Fruit fly (Drosophila melanogaster): ENCODE results near the gene CG32683.
A peak's percentile ranks its signal among the peaks of the same experiment; 100 is the strongest.

Gene CG32683

DNA sequence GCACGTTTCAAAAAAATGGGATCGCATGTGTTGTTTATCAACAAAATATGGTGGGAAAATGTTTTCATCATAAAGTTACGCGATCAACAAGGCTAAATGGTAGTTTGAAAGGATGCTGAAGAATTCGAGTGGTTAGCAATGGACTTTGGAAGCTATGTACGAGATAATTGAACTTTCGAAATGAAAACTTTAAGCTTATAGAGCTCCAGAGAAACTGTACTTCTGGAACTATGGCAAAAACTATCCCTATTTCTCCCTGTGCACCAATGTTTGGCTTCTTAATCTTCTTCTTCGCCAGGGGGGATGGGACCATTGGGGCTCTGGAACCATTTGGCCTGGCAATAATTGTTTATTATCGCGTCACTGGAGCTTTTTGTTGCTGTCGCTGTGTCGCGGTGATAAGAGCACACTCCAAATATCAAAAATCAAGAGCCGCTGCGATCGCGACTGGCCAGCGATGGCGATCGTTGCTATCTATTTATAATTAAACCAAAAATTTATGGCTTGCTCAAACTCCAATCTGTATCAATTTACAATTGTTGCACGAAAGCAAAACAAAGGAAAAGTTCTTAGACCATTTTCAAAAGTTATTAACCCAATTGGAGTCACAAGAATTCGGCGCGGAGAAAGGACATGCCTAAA lies 33.4 kb upstream of the CG32683 start (continued):
- TF ChIP-seq pita (GFP tag; optimal IDR thresholded peaks at IDR 0.05) (no peak), Hand (GFP tag; optimal IDR thresholded peaks at IDR 0.05) (peak; percentile 51), pum (GFP tag; optimal IDR thresholded peaks at IDR 0.05) (no peak), CG8478 (optimal IDR thresholded peaks at IDR 0.05) (no peak), CG33557 (GFP tag; optimal IDR thresholded peaks at IDR 0.05) (no peak), CG2120 (GFP tag; optimal IDR thresholded peaks at IDR 0.05) (peak; percentile 84), pros (GFP tag; optimal IDR thresholded peaks at IDR 0.05) (no peak), CG7271 (tag; optimal IDR thresholded peaks at IDR 0.05) (no peak), pho (GFP tag; optimal IDR thresholded peaks at IDR 0.05) (peak; percentile 44), pb (GFP tag; optimal IDR thresholded peaks at IDR 0.05) (no peak), CG7839 (tag; optimal IDR thresholded peaks at IDR 0.05) (peak; percentile 57), jigr1 (GFP tag; IDR thresholded peaks at IDR 0.05) (no peak), CG10462 (GFP tag; optimal IDR thresholded peaks at IDR 0.05) (no peak), Usf (GFP tag; optimal IDR thresholded peaks at IDR 0.05) (peak; percentile 28), CG10565 (GFP tag; optimal IDR thresholded peaks at IDR 0.05) (no peak), Oli (tag; optimal IDR thresholded peaks at IDR 0.05) (peak; percentile 37), CG10321 (GFP tag; IDR thresholded peaks at IDR 0.05) (no peak), B-H1 (GFP tag; IDR thresholded peaks at IDR 0.05) (no peak), CG14710 (tag; optimal IDR thresholded peaks at IDR 0.05) (no peak), Aef1 (GFP tag; IDR thresholded peaks at IDR 0.05) (peak; percentile 40; the same call in 1 of the 3 replicates), CHES-1-like (GFP tag; optimal IDR thresholded peaks at IDR 0.05) (peak; percentile 50), slou (GFP tag; optimal IDR thresholded peaks at IDR 0.05) (no peak), CTCF (GFP tag; optimal IDR thresholded peaks at IDR 0.05) (no peak), ro (GFP tag; IDR thresholded peaks at IDR 0.05) (no peak), Dip3 (GFP tag; optimal IDR thresholded peaks at IDR 0.05) (peak; percentile 54), CG2678 (tag; optimal IDR thresholded peaks at IDR 0.05) (peak; percentile 78), Lpt (GFP tag; optimal IDR thresholded peaks at IDR 0.05) (no peak), CG1603 (tag; optimal IDR thresholded peaks at IDR 0.05) (no peak), CG13296 (GFP tag; optimal IDR thresholded peaks at IDR 0.05) (peak; percentile 53), D19B (GFP tag; optimal IDR thresholded peaks at IDR 0.05) (peak; percentile 41), Dp (GFP tag; optimal IDR thresholded peaks at IDR 0.05) (no peak), CG32767 (GFP tag; IDR thresholded peaks at IDR 0.05) (no peak), Ets65A (GFP tag) (peak; percentile 94), CG9932 (GFP tag; IDR thresholded peaks at IDR 0.05) (peak; percentile 48; the same call in 1 of the 2 replicates), CG10543 (GFP tag; optimal IDR thresholded peaks at IDR 0.05) (peak; percentile 54), zf30C (GFP tag; optimal IDR thresholded peaks at IDR 0.05) (peak; percentile 2), CG13624 (GFP tag; optimal IDR thresholded peaks at IDR 0.05) (peak; percentile 39), CG11695 (GFP tag; IDR thresholded peaks at IDR 0.05) (0 out of 3 replicates have a peak, but pooled peaks have one; percentile 47), jumu (GFP tag; optimal IDR thresholded peaks at IDR 0.05) (peak; percentile 3), CG1602 (GFP tag; optimal IDR thresholded peaks at IDR 0.05) (no peak), bcd (GFP tag; optimal IDR thresholded peaks at IDR 0.05) (peak; percentile 51), CG11398 (GFP tag; optimal IDR thresholded peaks at IDR 0.05) (no peak), Atf-2 (GFP tag; optimal IDR thresholded peaks at IDR 0.05) (peak; percentile 0), Fer1 (GFP tag; optimal IDR thresholded peaks at IDR 0.05) (peak; percentile 71), wor (GFP tag; IDR thresholded peaks at IDR 0.05) (no peak), Kr (GFP tag; optimal IDR thresholded peaks at IDR 0.05) (no peak), CG4730 (GFP tag; IDR thresholded peaks at IDR 0.05) (peak; percentile 12; the same call in 1 of the 2 replicates), mld (GFP tag; IDR thresholded peaks at IDR 0.05; ENCODE audit: partially characterized antibody) (no peak), CG31441 (GFP tag; IDR thresholded peaks at IDR 0.05) (0 out of 2 replicates have a peak, but pooled peaks have one; percentile 16), schlank (tag; optimal IDR thresholded peaks at IDR 0.05) (peak; percentile 9), CG17186 (GFP tag; optimal IDR thresholded peaks at IDR 0.05) (no peak), CG4617 (GFP tag; optimal IDR thresholded peaks at IDR 0.05; ENCODE audit: borderline replicate concordance) (no peak)

Measured in whole organism, embryonic.